Worm (Caenorhabditis elegans): ENCODE data around the gene ttr-38.

DNA sequence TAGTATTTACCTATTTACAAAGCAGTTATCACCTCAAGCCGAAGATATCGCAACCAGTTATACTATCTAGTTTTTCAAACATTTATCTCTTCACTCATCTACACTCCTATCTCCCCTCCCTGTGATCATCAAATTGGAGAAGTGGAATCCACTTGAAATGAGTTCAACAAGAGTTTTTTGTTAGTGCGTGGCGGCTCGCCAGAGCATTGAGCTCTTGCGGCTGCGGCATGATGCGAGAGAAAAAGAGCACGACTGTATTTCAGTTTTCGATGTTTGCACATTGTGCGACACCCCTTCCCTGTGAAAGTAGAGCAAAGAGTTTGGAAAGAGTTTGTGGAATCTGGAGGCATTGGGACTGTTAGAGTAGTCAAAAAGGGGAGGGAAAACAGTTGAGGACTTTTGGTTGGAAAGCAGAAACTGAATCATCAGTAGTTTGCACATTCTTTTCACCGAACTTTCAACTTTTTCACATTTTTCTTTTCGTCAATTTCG, 16.5 kb upstream of the ttr-38 start, which contains the start of gene T20B5.2:
- TF ChIP-seq him-1 (tag; optimal IDR thresholded peaks at IDR 0.05), result no peak
- TF ChIP-seq dao-5 (tag; optimal IDR thresholded peaks at IDR 0.05), result no peak
- no peak for TF ChIP-seq W03F9.2 (tag; optimal IDR thresholded peaks at IDR 0.05)
